Worm (Caenorhabditis elegans): ENCODE data around the gene sru-48.

ce11 chrX:5226265-5226664, 46.3 kb downstream of the sru-48 start, which contains the start of gene H28G03.3:
- TF ChIP-seq ama-1 (optimal IDR thresholded peaks at IDR 0.05) (no peak), ama-1 (GFP tag; optimal IDR thresholded peaks at IDR 0.05) (no peak), hsf-1 (GFP tag; IDR thresholded peaks at IDR 0.05) (no peak), sea-2 (GFP tag; IDR thresholded peaks at IDR 0.05) (no peak), nhr-27 (tag; optimal IDR thresholded peaks at IDR 0.05) (no peak), Y67H2A.10 (GFP tag; conservative IDR thresholded peaks at IDR 0.05) (no peak), snpc-4 (GFP tag; optimal IDR thresholded peaks at IDR 0.05) (no peak), snpc-4 (tag; optimal IDR thresholded peaks at IDR 0.05) (no peak), lsl-1 (GFP tag; optimal IDR thresholded peaks at IDR 0.05) (no peak), ZK185.1 (tag; optimal IDR thresholded peaks at IDR 0.05; ENCODE audit: poor library complexity, severe bottlenecking) (no peak), nfya-2 (GFP tag; IDR thresholded peaks at IDR 0.05) (no peak), dpff-1 (tag; optimal IDR thresholded peaks at IDR 0.05) (no peak), Y56A3A.18 (GFP tag; IDR thresholded peaks at IDR 0.05) (no peak), rpc-1 (optimal IDR thresholded peaks at IDR 0.05) (no peak), rpc-1 (tag; optimal IDR thresholded peaks at IDR 0.05) (no peak), F10E7.11 (tag; optimal IDR thresholded peaks at IDR 0.05) (no peak), K11D2.4 (GFP tag; IDR thresholded peaks at IDR 0.05) (no peak)

Measured in whole organism, young adult.